Worm (Caenorhabditis elegans): Measurements from ENCODE around the gene dyf-17.

DNA sequence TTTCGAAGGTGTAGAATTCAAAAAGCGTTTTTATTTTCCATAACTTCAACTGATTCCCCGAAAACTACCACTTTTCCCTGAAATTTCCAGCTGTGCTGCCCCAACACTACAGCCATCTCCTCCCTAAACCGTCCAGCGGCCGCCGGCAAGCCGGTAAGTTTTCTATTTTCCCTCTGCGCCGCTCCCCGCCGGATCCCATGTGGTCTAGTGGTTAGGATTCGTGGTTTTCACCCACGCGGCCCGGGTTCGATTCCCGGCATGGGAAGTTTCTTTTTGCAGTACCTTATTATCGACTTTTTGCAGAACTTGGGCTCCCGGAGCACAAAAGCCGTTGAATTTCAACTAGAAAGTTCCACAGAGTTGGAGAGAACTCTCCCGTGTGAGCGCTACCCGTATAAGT is 15.3 kb downstream of the dyf-17 start:
- TF ChIP-seq chd-7 (tag; optimal IDR thresholded peaks at IDR 0.05) (no peak), nfya-1 (tag; optimal IDR thresholded peaks at IDR 0.05; ENCODE audit: borderline replicate concordance, insufficient read depth) (no peak), nfyb-1 (GFP tag; IDR thresholded peaks at IDR 0.05) (no peak), hsf-1 (GFP tag; IDR thresholded peaks at IDR 0.05) (no peak), snpc-3.4 (tag; optimal IDR thresholded peaks at IDR 0.05) (no peak), nhr-90 (tag; optimal IDR thresholded peaks at IDR 0.05) (peak; percentile 21), pha-4 (tag; optimal IDR thresholded peaks at IDR 0.05) (no peak), aptf-2 (GFP tag; conservative IDR thresholded peaks at IDR 0.05) (no peak)

All from whole organism, young adult.